Fruit fly (Drosophila melanogaster): ENCODE measurements around the gene Pink1.

Gene Pink1

DNA sequence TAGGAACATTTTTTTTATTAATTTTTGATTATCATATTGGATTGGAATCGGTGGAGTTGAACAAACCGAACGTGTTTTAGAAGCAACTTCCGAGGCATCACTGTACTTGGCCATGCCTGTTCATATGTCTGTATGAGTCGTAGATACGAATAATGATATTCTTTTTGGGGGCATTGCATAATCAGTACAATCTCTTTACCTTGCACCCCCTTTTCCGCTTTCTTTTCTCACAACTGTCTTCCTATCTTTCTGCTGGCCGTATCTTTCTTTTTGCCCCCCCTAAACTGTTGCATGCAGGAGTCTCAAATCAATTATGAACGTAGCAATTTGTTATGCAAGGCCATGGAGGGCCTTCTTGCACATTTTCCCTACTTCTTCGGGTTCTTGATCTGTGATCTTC lies 22.3 kb downstream of the Pink1 start:
- TF ChIP-seq fkh (GFP tag; optimal IDR thresholded peaks at IDR 0.05) (no peak), vri (GFP tag; optimal IDR thresholded peaks at IDR 0.05) (peak; percentile 88)

- peak; percentile 43; the same call in 1 of the 2 replicates for TF ChIP-seq CG15336 (GFP tag; IDR thresholded peaks at IDR 0.05)
- TF ChIP-seq Ets21C (GFP tag; optimal IDR thresholded peaks at IDR 0.05): no peak
- TF ChIP-seq dac (GFP tag; optimal IDR thresholded peaks at IDR 0.05): no peak
- 0 out of 3 replicates have a peak, but pooled peaks have one; percentile 8 for TF ChIP-seq eg (GFP tag; IDR thresholded peaks at IDR 0.05)
- TF ChIP-seq dsx (GFP tag; optimal IDR thresholded peaks at IDR 0.05; ENCODE audit: poor library complexity, severe bottlenecking): no peak
- TF ChIP-seq fkh (GFP tag; optimal IDR thresholded peaks at IDR 0.05): peak; percentile 87
- peak in 1 of 2 experiments; percentile 11 for TF ChIP-seq ss (GFP tag; optimal IDR thresholded peaks at IDR 0.05)
These were observed 23.1 kb downstream of the Pink1 start for dm6 chrX:6706570-6707306.

DNA sequence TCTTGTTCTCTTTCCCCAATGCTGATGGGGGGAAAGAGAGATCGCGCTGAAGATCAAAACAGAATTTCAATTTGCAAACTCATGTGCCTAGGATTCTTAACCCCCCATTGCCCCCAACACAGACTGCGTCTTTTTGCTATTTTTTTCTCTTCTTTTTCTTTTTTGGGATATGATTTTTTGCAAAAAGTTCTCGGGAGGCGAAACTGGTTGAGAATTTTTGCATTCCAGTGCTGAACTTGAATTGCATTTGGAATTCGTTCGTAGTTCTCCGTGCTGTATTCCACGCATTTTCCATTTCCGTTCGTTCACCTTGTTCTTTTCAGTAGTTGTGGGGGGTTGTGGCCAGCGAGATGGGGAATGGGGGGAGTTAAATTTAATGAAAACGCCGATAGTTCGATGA lies 24.5 kb downstream of the Pink1 start:
- TF ChIP-seq CG11762 (GFP tag; optimal IDR thresholded peaks at IDR 0.05; ENCODE audit: insufficient read depth) (no peak), Eip78C (GFP tag) (peak; percentile 77), Met (GFP tag; optimal IDR thresholded peaks at IDR 0.05) (no peak), eg (GFP tag; IDR thresholded peaks at IDR 0.05) (peak; percentile 60; the same call in 2 of the 3 replicates), salr (GFP tag; optimal IDR thresholded peaks at IDR 0.05) (peak in 1 of 2 experiments; percentile 2), CG8319 (GFP tag; optimal IDR thresholded peaks at IDR 0.05) (no peak), CG1621 (tag; optimal IDR thresholded peaks at IDR 0.05) (peak; percentile 68), CG6808 (GFP tag; optimal IDR thresholded peaks at IDR 0.05) (peak; percentile 75), CG15336 (GFP tag; IDR thresholded peaks at IDR 0.05) (peak; percentile 62), ss (GFP tag; optimal IDR thresholded peaks at IDR 0.05) (peak; percentile 68 to 85), dac (GFP tag; optimal IDR thresholded peaks at IDR 0.05) (no peak), CG8119 (GFP tag; IDR thresholded peaks at IDR 0.05) (peak; percentile 62; the same call in 2 of the 3 replicates), fkh (GFP tag; optimal IDR thresholded peaks at IDR 0.05) (no peak), vri (GFP tag; optimal IDR thresholded peaks at IDR 0.05) (no peak), Hr39 (GFP tag; optimal IDR thresholded peaks at IDR 0.05) (no peak), topi (GFP tag; optimal IDR thresholded peaks at IDR 0.05) (no peak), CG9139 (GFP tag; optimal IDR thresholded peaks at IDR 0.05) (peak; percentile 66), pdm3 (GFP tag; optimal IDR thresholded peaks at IDR 0.05) (no peak), Gug (GFP tag; IDR thresholded peaks at IDR 0.05) (no peak), dsx (GFP tag; optimal IDR thresholded peaks at IDR 0.05; ENCODE audit: poor library complexity, severe bottlenecking) (peak; percentile 21), CG16779 (tag; optimal IDR thresholded peaks at IDR 0.05) (peak; percentile 50), CG10669 (GFP tag; optimal IDR thresholded peaks at IDR 0.05) (peak; percentile 46), spab (GFP tag; optimal IDR thresholded peaks at IDR 0.05) (peak; percentile 65), Ets96B (tag; optimal IDR thresholded peaks at IDR 0.05) (peak; percentile 50), CG3032 (tag; optimal IDR thresholded peaks at IDR 0.05) (peak; percentile 34), Sox15 (GFP tag; optimal IDR thresholded peaks at IDR 0.05) (no peak), CG6163 (GFP tag; IDR thresholded peaks at IDR 0.05) (peak; percentile 63; the same call in 2 of the 3 replicates), Smox (GFP tag; optimal IDR thresholded peaks at IDR 0.05) (no peak), achi (GFP tag; optimal IDR thresholded peaks at IDR 0.05) (peak; percentile 6), CG6276 (GFP tag; optimal IDR thresholded peaks at IDR 0.05) (peak; percentile 45), Eip93F (GFP tag; optimal IDR thresholded peaks at IDR 0.05) (no peak), CG32006 (GFP tag; optimal IDR thresholded peaks at IDR 0.05) (peak; percentile 10), Lpt (GFP tag; optimal IDR thresholded peaks at IDR 0.05) (peak; percentile 74), fd59A (GFP tag; optimal IDR thresholded peaks at IDR 0.05) (peak; percentile 18)

Data from whole organism, prepupa.